Fruit fly (Drosophila melanogaster) whole organism, embryonic: ENCODE measurements around the gene RfC4.

Experiments used
- ATbp ChIP-seq: fragments of 200-800 bp; sonication (Bioruptor generic); optimal IDR thresholded peaks from 2 replicates; lab custom pipeline; 2017; ENCODE audit warnings: missing biosample characterization, mild to moderate bottlenecking, missing genetic modification characterization, missing genetic modification reagents
- CG10543 ChIP-seq: fragments of 200-800 bp; sonication (Bioruptor generic); optimal IDR thresholded peaks from 3 replicates; lab custom pipeline; 2017; ENCODE audit warnings: missing biosample characterization, mild to moderate bottlenecking, missing genetic modification characterization, moderate library complexity
- CG12659 ChIP-seq: fragments of 200-800 bp; sonication (Bioruptor generic); optimal IDR thresholded peaks from 3 replicates; lab custom pipeline; 2017; ENCODE audit warnings: mild to moderate bottlenecking, missing biosample characterization, missing genetic modification reagents, missing genetic modification characterization
- CG13894 ChIP-seq: fragments of 200-800 bp; sonication (Bioruptor generic); optimal IDR thresholded peaks from 3 replicates; lab custom pipeline; 2018; ENCODE audit warnings: missing biosample characterization, mild to moderate bottlenecking, missing genetic modification characterization, moderate library complexity
- CG15269 ChIP-seq: fragments of 200-800 bp; sonication (Bioruptor generic); optimal IDR thresholded peaks from 2 replicates; lab custom pipeline; 2018; ENCODE audit warnings: missing biosample characterization, mild to moderate bottlenecking, missing genetic modification characterization, moderate library complexity
- CG1529 ChIP-seq: fragments of 200-800 bp; sonication (Bioruptor generic); optimal IDR thresholded peaks from 3 replicates; lab custom pipeline; 2018; ENCODE audit warnings: missing biosample characterization, missing genetic modification characterization
- CG15514 ChIP-seq: fragments of 200-800 bp; sonication (Bioruptor generic); optimal IDR thresholded peaks from 3 replicates; lab custom pipeline; 2017; ENCODE audit warnings: missing biosample characterization, missing genetic modification characterization, mild to moderate bottlenecking, moderate library complexity, missing genetic modification reagents
- CG16779 ChIP-seq: fragments of 200-800 bp; sonication (Bioruptor generic); IDR thresholded peaks from 2 replicates; pipeline ENCODE4 v1.3.6; 2022; ENCODE audit warnings: missing biosample characterization, missing genetic modification characterization
- CG16813 ChIP-seq: fragments of 200-800 bp; sonication (Bioruptor generic); IDR thresholded peaks from 3 replicates; pipeline ENCODE4 v1.3.6; 2022; ENCODE audit warnings: missing biosample characterization, missing genetic modification characterization; ENCODE audit not compliant: partially characterized antibody
- CG17361 ChIP-seq: fragments of 200-800 bp; sonication (Bioruptor generic); IDR thresholded peaks from 3 replicates; pipeline ENCODE4 v1.3.6; 2022; ENCODE audit warnings: missing biosample characterization, missing genetic modification characterization
- CG18619 ChIP-seq: fragments of 200-800 bp; sonication (Bioruptor generic); optimal IDR thresholded peaks from 3 replicates; lab custom pipeline; 2017; ENCODE audit warnings: missing biosample characterization, mild to moderate bottlenecking, missing genetic modification characterization
- CG2199 ChIP-seq: fragments of 200-800 bp; sonication (Bioruptor generic); IDR thresholded peaks from 3 replicates; pipeline ENCODE4 v1.3.6; 2022; ENCODE audit warnings: missing biosample characterization, missing genetic modification characterization
- CG6654 ChIP-seq: fragments of 200-800 bp; sonication (Bioruptor generic); optimal IDR thresholded peaks from 2 replicates; lab custom pipeline; 2017; ENCODE audit warnings: missing biosample characterization, mild to moderate bottlenecking, missing genetic modification characterization
- CG6854 ChIP-seq: fragments of 200-800 bp; sonication (Bioruptor generic); optimal IDR thresholded peaks from 3 replicates; lab custom pipeline; 2017; ENCODE audit warnings: missing biosample characterization, mild to moderate bottlenecking, missing genetic modification characterization
- CG7839 ChIP-seq: fragments of 200-800 bp; sonication (Bioruptor generic); optimal IDR thresholded peaks from 3 replicates; lab custom pipeline; 2018; ENCODE audit warnings: missing biosample characterization, mild to moderate bottlenecking, missing genetic modification characterization, moderate library complexity
- CG9727 ChIP-seq: fragments of 200-800 bp; sonication (Bioruptor generic); optimal IDR thresholded peaks from 3 replicates; lab custom pipeline; 2017; ENCODE audit warnings: missing biosample characterization, mild to moderate bottlenecking, missing genetic modification characterization
- D19A ChIP-seq: fragments of 200-800 bp; optimal IDR thresholded peaks from 3 replicates; lab custom pipeline; 2019; ENCODE audit warnings: missing biosample characterization, mild to moderate bottlenecking, missing genetic modification characterization, moderate library complexity
- Dek ChIP-seq: fragments of 200-800 bp; sonication (Bioruptor generic); optimal IDR thresholded peaks from 3 replicates; lab custom pipeline; 2019; ENCODE audit warnings: missing biosample characterization, mild to moderate bottlenecking, missing genetic modification characterization, moderate library complexity
- Doc2 ChIP-seq: fragments of 200-800 bp; sonication (Bioruptor generic); IDR thresholded peaks from 2 replicates; pipeline ENCODE4 v1.3.6; 2022; ENCODE audit warnings: missing biosample characterization, missing genetic modification characterization
- Drgx ChIP-seq: fragments of 200-800 bp; sonication (Bioruptor generic); IDR thresholded peaks from 2 replicates; pipeline ENCODE4 v1.3.6; 2022; ENCODE audit warnings: missing biosample characterization, missing genetic modification characterization
- Fer1 ChIP-seq: fragments of 200-800 bp; sonication (Bioruptor generic); optimal IDR thresholded peaks from 2 replicates; lab custom pipeline; 2017; ENCODE audit warnings: missing biosample characterization, mild to moderate bottlenecking, missing genetic modification characterization
- Hr3 ChIP-seq: fragments of 200-800 bp; sonication (Bioruptor generic); optimal IDR thresholded peaks from 3 replicates; lab custom pipeline; 2016; ENCODE audit warnings: missing biosample characterization, missing genetic modification characterization
- Hr51 ChIP-seq, 2 experiments: fragments of 200-800 bp; sonication (Bioruptor generic); optimal IDR thresholded peaks; 2 replicates in 1 of 2; 3 replicates in 1 of 2; lab custom pipeline; 2016 to 2018; ENCODE audit warnings: missing biosample characterization in 2 of 2, missing genetic modification characterization in 2 of 2, mild to moderate bottlenecking in 1 of 2, moderate library complexity in 1 of 2
- Mrtf ChIP-seq: fragments of 200-800 bp; sonication (Bioruptor generic); IDR thresholded peaks from 3 replicates; pipeline ENCODE4 v1.3.6; 2022; ENCODE audit warnings: missing biosample characterization, missing genetic modification characterization
- Myb ChIP-seq: fragments of 200-800 bp; sonication (Bioruptor generic); optimal IDR thresholded peaks from 2 replicates; lab custom pipeline; 2016; ENCODE audit warnings: missing biosample characterization, missing genetic modification characterization
- Nf-YB ChIP-seq: fragments of 200-800 bp; sonication (Bioruptor generic); optimal IDR thresholded peaks from 3 replicates; lab custom pipeline; 2019; ENCODE audit warnings: missing biosample characterization, mild to moderate bottlenecking, missing genetic modification characterization, moderate library complexity
- Rfx ChIP-seq: fragments of 200-800 bp; sonication (Bioruptor generic); IDR thresholded peaks from 2 replicates; pipeline ENCODE4 v1.3.6; 2022; ENCODE audit warnings: missing biosample characterization, missing genetic modification characterization
- Sox102F ChIP-seq: fragments of 200-800 bp; sonication (Bioruptor generic); optimal IDR thresholded peaks from 2 replicates; lab custom pipeline; 2018; ENCODE audit warnings: missing biosample characterization, mild to moderate bottlenecking, missing genetic modification characterization, moderate library complexity
- Tbp ChIP-seq: fragments of >200 bp; optimal IDR thresholded peaks from 2 replicates; lab custom pipeline; 2018; ENCODE audit warnings: missing biosample characterization, missing genetic modification characterization
- caup ChIP-seq: fragments of 200-800 bp; sonication (Bioruptor generic); optimal IDR thresholded peaks from 3 replicates; lab custom pipeline; 2017; ENCODE audit warnings: missing biosample characterization, mild to moderate bottlenecking, missing genetic modification characterization, moderate library complexity; ENCODE audit not compliant: severe bottlenecking
- chinmo ChIP-seq: fragments of 200-800 bp; sonication (Bioruptor generic); IDR thresholded peaks from 4 replicates; pipeline ENCODE4 v1.3.6; 2022; ENCODE audit warnings: missing biosample characterization, missing genetic modification characterization; ENCODE audit not compliant: partially characterized antibody
- eve ChIP-seq, 2 experiments: fragments of >200 bp; optimal IDR thresholded peaks; 2 replicates each; lab custom pipeline; 2017; ENCODE audit warnings: missing biosample characterization in 2 of 2, missing genetic modification characterization in 2 of 2
- grau ChIP-seq: fragments of 200-800 bp; optimal IDR thresholded peaks from 3 replicates; lab custom pipeline; 2019; ENCODE audit warnings: missing biosample characterization, mild to moderate bottlenecking, missing genetic modification characterization, moderate library complexity
- grn ChIP-seq: fragments of 200-800 bp; sonication (Bioruptor generic); optimal IDR thresholded peaks from 3 replicates; lab custom pipeline; 2017; ENCODE audit warnings: missing biosample characterization, missing genetic modification characterization
- gsb ChIP-seq: fragments of 200-800 bp; sonication (Bioruptor generic); IDR thresholded peaks from 2 replicates; pipeline ENCODE4 v1.3.6; 2022; ENCODE audit warnings: missing biosample characterization, missing genetic modification characterization
- kah ChIP-seq: fragments of 200-800 bp; sonication (Bioruptor generic); optimal IDR thresholded peaks from 2 replicates; lab custom pipeline; 2018; ENCODE audit warnings: missing biosample characterization, mild to moderate bottlenecking, missing genetic modification characterization
- mirr ChIP-seq: fragments of 200-800 bp; sonication (Bioruptor generic); optimal IDR thresholded peaks from 3 replicates; lab custom pipeline; 2018; ENCODE audit warnings: missing biosample characterization, mild to moderate bottlenecking, missing genetic modification characterization
- org-1 ChIP-seq: fragments of 200-800 bp; sonication (Bioruptor generic); optimal IDR thresholded peaks from 2 replicates; lab custom pipeline; 2017; ENCODE audit warnings: missing biosample characterization, missing genetic modification characterization
- pho ChIP-seq: fragments of 200-800 bp; sonication (Bioruptor generic); optimal IDR thresholded peaks from 2 replicates; lab custom pipeline; 2016; ENCODE audit warnings: missing biosample characterization, missing genetic modification characterization
- psq ChIP-seq: fragments of 200-800 bp; sonication (Bioruptor generic); optimal IDR thresholded peaks from 2 replicates; lab custom pipeline; 2017; ENCODE audit warnings: missing biosample characterization, missing genetic modification characterization
- slbo ChIP-seq: fragments of 200-800 bp; sonication (Bioruptor generic); IDR thresholded peaks from 2 replicates; pipeline ENCODE4 v1.3.6; 2022; ENCODE audit warnings: missing biosample characterization, missing genetic modification characterization
- slp2 ChIP-seq: fragments of 200-800 bp; sonication (Bioruptor generic); optimal IDR thresholded peaks from 2 replicates; lab custom pipeline; 2016; ENCODE audit warnings: missing biosample characterization, missing genetic modification characterization
- so ChIP-seq: fragments of 200-800 bp; sonication (Bioruptor generic); IDR thresholded peaks from 3 replicates; pipeline ENCODE4 v1.3.6; 2022; ENCODE audit warnings: missing biosample characterization, missing genetic modification characterization
- stc ChIP-seq: fragments of 200-800 bp; sonication (Bioruptor generic); IDR thresholded peaks from 2 replicates; pipeline ENCODE4 v1.3.6; 2022; ENCODE audit warnings: missing biosample characterization, missing genetic modification characterization
- z ChIP-seq: fragments of 200-800 bp; sonication (Bioruptor generic); IDR thresholded peaks from 3 replicates; pipeline ENCODE4 v1.3.6; 2022; ENCODE audit warnings: missing biosample characterization, missing genetic modification characterization

The RfC4 gene

dm6 chr3L:4122185-4122767, 13.6 kb downstream of the RfC4 start, which contains the start of gene Chd64 (continued):
- TF ChIP-seq so (GFP tag; lab: Robert Waterston, UW), result peak; percentile 15; the same call in 1 of the 3 replicates
- no peak for TF ChIP-seq Sox102F (GFP tag; lab: Kevin White, UChicago)
- TF ChIP-seq psq, result peak; percentile 8
- TF ChIP-seq caup (GFP tag; lab: Kevin White, UChicago), result peak; percentile 62
- TF ChIP-seq Rfx, result peak; percentile 58
- 0 out of 3 replicates have a peak, but pooled peaks have one; percentile 18 for TF ChIP-seq Mrtf (GFP tag; lab: Robert Waterston, UW)
- peak; percentile 33 for TF ChIP-seq CG18619 (GFP tag; lab: Kevin White, UChicago)
- peak; percentile 29; the same call in 1 of the 2 replicates for TF ChIP-seq gsb (GFP tag; lab: Robert Waterston, UW)
- peak; percentile 3 for TF ChIP-seq kah (GFP tag; lab: Kevin White, UChicago)
- TF ChIP-seq grn (GFP tag; lab: Kevin White, UChicago), result peak; percentile 75
- no peak for TF ChIP-seq slp2
- no peak for TF ChIP-seq CG9727 (GFP tag; lab: Kevin White, UChicago)
- TF ChIP-seq CG6854 (GFP tag; lab: Kevin White, UChicago), result peak; percentile 75
- TF ChIP-seq Fer1, result peak; percentile 82
- TF ChIP-seq CG10543 (GFP tag; lab: Kevin White, UChicago), result peak; percentile 86
- peak; percentile 30 for TF ChIP-seq Dek (tag; lab: Kevin White, UChicago)
- peak; percentile 12 for TF ChIP-seq Hr3
- peak; percentile 72 for TF ChIP-seq CG12659 (GFP tag; lab: Kevin White, UChicago)
- TF ChIP-seq Nf-YB, result peak; percentile 42
- TF ChIP-seq org-1 (GFP tag; lab: Kevin White, UChicago), result peak; percentile 27
- TF ChIP-seq mirr, result peak; percentile 71
- no peak; the same call in 1 of the 2 replicates for TF ChIP-seq Drgx (GFP tag; lab: Robert Waterston, UW)
- TF ChIP-seq stc, result 0 out of 2 replicates have a peak, but pooled peaks have one; percentile 14
- peak; percentile 91; the same call in 3 of the 4 replicates for TF ChIP-seq chinmo (GFP tag; lab: Robert Waterston, UW)
- 0 out of 2 replicates have a peak, but pooled peaks have one; percentile 53 for TF ChIP-seq CG16779
- peak; percentile 35 for TF ChIP-seq pho

DNA sequence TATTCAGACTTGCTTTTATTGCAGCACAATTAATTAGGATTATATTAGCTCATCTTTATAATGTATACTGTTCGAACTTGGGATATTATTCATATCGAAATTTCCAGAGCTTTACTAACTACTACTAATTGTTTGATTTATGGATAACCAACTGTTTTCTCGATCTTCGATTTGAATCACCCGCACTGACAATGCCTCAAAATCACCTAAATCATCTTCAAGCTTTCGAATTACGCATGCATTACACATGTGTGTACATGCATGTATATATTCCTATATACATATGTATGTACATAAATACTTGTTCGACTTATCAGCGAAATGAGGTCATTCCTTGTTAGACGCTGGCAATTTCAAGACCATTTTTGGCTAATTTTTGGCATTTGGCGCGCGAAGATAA, 14.2 kb downstream of the RfC4 start:
- TF ChIP-seq Dek (tag; lab: Kevin White, UChicago) (no peak), eve (GFP tag; optimal IDR thresholded peaks at IDR 0.05; lab: Kevin White, UChicago) (peak in 1 of 2 experiments; percentile 58), grau (peak; percentile 50)
- TF ChIP-seq, all 482 proteins: peak for 2

DNA sequence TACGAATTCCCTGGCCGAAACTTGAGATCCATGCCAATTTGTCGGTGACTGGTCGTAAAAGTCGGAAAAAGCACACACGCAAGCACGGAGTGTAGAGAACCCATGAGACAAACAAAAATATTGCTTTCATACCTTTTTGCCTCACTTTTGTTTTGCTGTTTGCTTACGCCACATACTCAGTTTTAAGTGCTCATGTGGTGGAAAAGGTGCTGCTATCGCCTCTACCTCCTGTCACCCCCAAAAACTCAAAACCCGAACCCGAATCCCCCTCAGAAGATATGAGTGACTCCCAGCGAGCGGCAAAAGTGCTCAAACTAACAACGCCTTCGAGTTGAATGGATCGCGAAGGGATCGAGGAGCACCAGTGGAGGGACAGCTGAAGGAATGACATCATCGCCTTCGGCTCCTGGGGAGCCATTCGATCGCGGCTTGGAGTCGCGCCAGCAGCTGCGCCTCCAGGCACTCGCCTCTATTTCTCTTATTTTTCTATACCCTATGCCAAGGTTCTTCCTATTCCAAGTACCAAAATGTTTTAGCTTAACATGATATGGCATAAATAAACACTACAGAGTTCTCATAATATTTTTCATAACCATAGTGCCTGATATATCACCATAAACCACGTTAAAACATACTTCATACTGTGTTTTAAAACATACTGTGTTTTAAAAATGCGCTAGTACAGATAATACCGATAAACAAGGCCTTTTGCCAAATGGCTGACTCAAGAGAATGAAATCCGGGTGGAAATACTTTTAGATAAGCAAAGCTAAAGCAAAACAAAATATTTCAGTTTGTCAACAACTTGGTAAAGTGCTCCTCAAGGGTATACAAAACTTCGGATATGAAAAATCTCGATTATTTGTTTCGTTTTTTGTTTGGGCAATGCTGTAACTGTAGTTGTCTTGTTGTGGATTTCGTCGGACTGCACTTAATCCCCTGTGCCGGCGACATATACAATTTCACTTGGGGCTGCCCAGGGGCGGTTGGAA, 15.2 kb downstream of the RfC4 start:
- TF ChIP-seq Fer1, result no peak
- TF ChIP-seq Doc2 (GFP tag; lab: Robert Waterston, UW), result no peak
- TF ChIP-seq CG2199 (GFP tag; lab: Robert Waterston, UW), result 0 out of 3 replicates have a peak, but pooled peaks have one; percentile 10
- no peak for TF ChIP-seq Nf-YB
- TF ChIP-seq Hr51 (GFP tag; optimal IDR thresholded peaks at IDR 0.05; lab: Kevin White, UChicago), result peak in 1 of 2 experiments; percentile 2
- no peak for TF ChIP-seq CG16813 (GFP tag; lab: Robert Waterston, UW)
- no peak for TF ChIP-seq Myb (GFP tag; lab: Kevin White, UChicago)
- TF ChIP-seq CG7839 (tag; lab: Kevin White, UChicago), result no peak
- peak; percentile 89 for TF ChIP-seq z
- TF ChIP-seq D19A (tag; lab: Kevin White, UChicago), result peak; percentile 84
- TF ChIP-seq Tbp (GFP tag; lab: Kevin White, UChicago), result no peak
- no peak for TF ChIP-seq CG17361 (GFP tag; lab: Robert Waterston, UW)
- no peak for TF ChIP-seq CG15269
- TF ChIP-seq CG13894 (tag; lab: Kevin White, UChicago), result peak; percentile 19
- no peak for TF ChIP-seq CG15514 (GFP tag; lab: Kevin White, UChicago)
- TF ChIP-seq CG1529, result no peak
- no peak for TF ChIP-seq slbo (GFP tag; lab: Robert Waterston, UW)
- TF ChIP-seq ATbp (GFP tag; lab: Kevin White, UChicago), result no peak
- no peak for TF ChIP-seq slp2
- TF ChIP-seq CG6654, result no peak
